Fruit fly (Drosophila melanogaster) whole organism, embryonic: ENCODE data around the gene Cortactin.

ENCODE experiments used
- Atf3 ChIP-seq: fragments of 200-800 bp; sonication (Bioruptor generic); optimal IDR thresholded peaks from 3 replicates; lab custom pipeline; 2016; ENCODE audit warnings: missing biosample characterization, missing genetic modification characterization
- C15 ChIP-seq: fragments of 200-800 bp; sonication (Bioruptor generic); IDR thresholded peaks from 3 replicates; pipeline ENCODE4 v1.3.6; 2022; ENCODE audit warnings: missing biosample characterization, missing genetic modification characterization
- CG10267 ChIP-seq: fragments of 200-800 bp; sonication (Bioruptor generic); optimal IDR thresholded peaks from 2 replicates; lab custom pipeline; 2018; ENCODE audit warnings: missing biosample characterization, mild to moderate bottlenecking, missing genetic modification characterization, moderate library complexity
- CG12659 ChIP-seq: fragments of 200-800 bp; sonication (Bioruptor generic); optimal IDR thresholded peaks from 3 replicates; lab custom pipeline; 2017; ENCODE audit warnings: mild to moderate bottlenecking, missing biosample characterization, missing genetic modification reagents, missing genetic modification characterization
- CG13894 ChIP-seq: fragments of 200-800 bp; sonication (Bioruptor generic); optimal IDR thresholded peaks from 3 replicates; lab custom pipeline; 2018; ENCODE audit warnings: missing biosample characterization, mild to moderate bottlenecking, missing genetic modification characterization, moderate library complexity
- CG14710 ChIP-seq: fragments of 200-800 bp; sonication (Bioruptor generic); optimal IDR thresholded peaks from 3 replicates; lab custom pipeline; 2019; ENCODE audit warnings: missing biosample characterization, mild to moderate bottlenecking, missing genetic modification characterization, moderate library complexity
- CG14860 ChIP-seq: fragments of 200-800 bp; sonication (Bioruptor generic); IDR thresholded peaks from 3 replicates; pipeline ENCODE4 v1.3.6; 2022; ENCODE audit warnings: missing biosample characterization, missing genetic modification characterization; ENCODE audit not compliant: partially characterized antibody
- CG15073 ChIP-seq: fragments of 200-800 bp; sonication (Bioruptor generic); optimal IDR thresholded peaks from 2 replicates; lab custom pipeline; 2016; ENCODE audit warnings: missing biosample characterization, missing genetic modification characterization
- CG15269 ChIP-seq: fragments of 200-800 bp; sonication (Bioruptor generic); optimal IDR thresholded peaks from 2 replicates; lab custom pipeline; 2018; ENCODE audit warnings: missing biosample characterization, mild to moderate bottlenecking, missing genetic modification characterization, moderate library complexity
- CG1603 ChIP-seq: fragments of 200-800 bp; sonication (Bioruptor generic); optimal IDR thresholded peaks from 2 replicates; lab custom pipeline; 2019; ENCODE audit warnings: missing biosample characterization, mild to moderate bottlenecking, missing genetic modification characterization, moderate library complexity
- CG17361 ChIP-seq: fragments of 200-800 bp; sonication (Bioruptor generic); IDR thresholded peaks from 3 replicates; pipeline ENCODE4 v1.3.6; 2022; ENCODE audit warnings: missing biosample characterization, missing genetic modification characterization
- CG17829 ChIP-seq: fragments of 200-800 bp; optimal IDR thresholded peaks from 2 replicates; lab custom pipeline; 2019; ENCODE audit warnings: missing biosample characterization, mild to moderate bottlenecking, missing genetic modification characterization, moderate library complexity
- CG17912 ChIP-seq: fragments of 200-800 bp; sonication (Bioruptor generic); optimal IDR thresholded peaks from 2 replicates; lab custom pipeline; 2018; ENCODE audit warnings: missing biosample characterization, mild to moderate bottlenecking, missing genetic modification characterization
- CG30020 ChIP-seq: fragments of 200-800 bp; optimal IDR thresholded peaks from 2 replicates; lab custom pipeline; 2019; ENCODE audit warnings: missing biosample characterization, mild to moderate bottlenecking, missing genetic modification characterization, moderate library complexity
- CG31365 ChIP-seq: fragments of 200-800 bp; sonication (Bioruptor generic); optimal IDR thresholded peaks from 2 replicates; lab custom pipeline; 2018; ENCODE audit warnings: missing biosample characterization, mild to moderate bottlenecking, missing genetic modification characterization
- CG31388 ChIP-seq: fragments of 200-800 bp; sonication (Bioruptor generic); optimal IDR thresholded peaks from 2 replicates; lab custom pipeline; 2016; ENCODE audit warnings: missing biosample characterization, missing genetic modification characterization
- CG31441 ChIP-seq: fragments of 200-800 bp; sonication (Bioruptor generic); IDR thresholded peaks from 2 replicates; pipeline ENCODE4 v1.3.6; 2022; ENCODE audit warnings: missing biosample characterization, missing genetic modification characterization
- CG4617 ChIP-seq: fragments of 200-800 bp; sonication (Bioruptor generic); optimal IDR thresholded peaks from 3 replicates; lab custom pipeline; 2016; ENCODE audit warnings: missing biosample characterization, missing genetic modification characterization, borderline replicate concordance
- CG7987 ChIP-seq: fragments of 200-800 bp; sonication (Bioruptor generic); optimal IDR thresholded peaks from 2 replicates; lab custom pipeline; 2018; ENCODE audit warnings: missing biosample characterization, mild to moderate bottlenecking, missing genetic modification characterization, moderate library complexity
- CG8924 ChIP-seq: fragments of 200-800 bp; optimal IDR thresholded peaks from 3 replicates; lab custom pipeline; 2019; ENCODE audit warnings: missing biosample characterization, mild to moderate bottlenecking, missing genetic modification characterization, moderate library complexity
- CHES-1-like ChIP-seq: fragments of 200-800 bp; sonication (Bioruptor generic); optimal IDR thresholded peaks from 2 replicates; lab custom pipeline; 2016; ENCODE audit warnings: missing biosample characterization, missing genetic modification characterization
- Dbx ChIP-seq: fragments of 200-800 bp; sonication (Bioruptor generic); IDR thresholded peaks from 3 replicates; pipeline ENCODE4 v1.3.6; 2022; ENCODE audit warnings: missing biosample characterization, missing genetic modification characterization
- Deaf1 ChIP-seq: fragments of 200-800 bp; optimal IDR thresholded peaks from 3 replicates; lab custom pipeline; 2019; ENCODE audit warnings: missing biosample characterization, mild to moderate bottlenecking, missing genetic modification characterization, moderate library complexity
- ERR ChIP-seq: fragments of 200-800 bp; sonication (Bioruptor generic); optimal IDR thresholded peaks from 2 replicates; lab custom pipeline; 2016; ENCODE audit warnings: missing biosample characterization, missing genetic modification characterization
- Elba2 ChIP-seq: fragments of 200-800 bp; sonication (Bioruptor generic); optimal IDR thresholded peaks from 3 replicates; lab custom pipeline; 2016; ENCODE audit warnings: missing biosample characterization, missing genetic modification characterization
- Fer1 ChIP-seq: fragments of 200-800 bp; sonication (Bioruptor generic); optimal IDR thresholded peaks from 2 replicates; lab custom pipeline; 2017; ENCODE audit warnings: missing biosample characterization, mild to moderate bottlenecking, missing genetic modification characterization
- HHEX ChIP-seq: fragments of 200-800 bp; sonication (Bioruptor generic); optimal IDR thresholded peaks from 3 replicates; lab custom pipeline; 2017; ENCODE audit warnings: missing biosample characterization, mild to moderate bottlenecking, missing genetic modification characterization, missing genetic modification reagents
- HLHmδ ChIP-seq: fragments of 200-800 bp; sonication (Bioruptor generic); optimal IDR thresholded peaks from 2 replicates; lab custom pipeline; 2018; ENCODE audit warnings: missing biosample characterization, mild to moderate bottlenecking, missing genetic modification characterization, moderate library complexity
- HmgD ChIP-seq: fragments of 200-800 bp; sonication (Bioruptor generic); optimal IDR thresholded peaks from 3 replicates; lab custom pipeline; 2016; ENCODE audit warnings: missing biosample characterization, missing genetic modification characterization
- HmgZ ChIP-seq: fragments of 200-800 bp; sonication (Bioruptor generic); optimal IDR thresholded peaks from 2 replicates; lab custom pipeline; 2018; ENCODE audit warnings: missing biosample characterization, mild to moderate bottlenecking, missing genetic modification characterization
- NC2α ChIP-seq: fragments of 200-800 bp; sonication (Bioruptor generic); optimal IDR thresholded peaks from 2 replicates; lab custom pipeline; 2016; ENCODE audit warnings: missing biosample characterization, missing genetic modification characterization
- Nf-YC ChIP-seq: fragments of 200-800 bp; optimal IDR thresholded peaks from 3 replicates; lab custom pipeline; 2019; ENCODE audit warnings: missing biosample characterization, mild to moderate bottlenecking, missing genetic modification characterization, moderate library complexity
- Opbp ChIP-seq: fragments of 200-800 bp; sonication (Bioruptor generic); IDR thresholded peaks from 3 replicates; pipeline ENCODE4 v1.3.6; 2022; ENCODE audit warnings: missing biosample characterization, missing genetic modification characterization; ENCODE audit not compliant: partially characterized antibody
- Ravus ChIP-seq: fragments of 200-800 bp; sonication (Bioruptor generic); IDR thresholded peaks from 2 replicates; pipeline ENCODE4 v1.3.6; 2022; ENCODE audit warnings: missing biosample characterization, missing genetic modification characterization
- Side ChIP-seq: fragments of 200-800 bp; sonication (Bioruptor generic); optimal IDR thresholded peaks from 2 replicates; lab custom pipeline; 2016; ENCODE audit warnings: missing biosample characterization, missing genetic modification characterization
- Sry-δ ChIP-seq: fragments of 200-800 bp; sonication (Bioruptor generic); optimal IDR thresholded peaks from 2 replicates; lab custom pipeline; 2016; ENCODE audit warnings: missing biosample characterization, missing genetic modification characterization
- YL-1 ChIP-seq: fragments of 200-800 bp; sonication (Bioruptor generic); optimal IDR thresholded peaks from 3 replicates; lab custom pipeline; 2017; ENCODE audit warnings: missing biosample characterization, mild to moderate bottlenecking, missing genetic modification characterization
- bbx ChIP-seq: fragments of 200-800 bp; sonication (Bioruptor generic); IDR thresholded peaks from 2 replicates; pipeline ENCODE4 v1.3.6; 2022; ENCODE audit warnings: missing biosample characterization, missing genetic modification characterization; ENCODE audit not compliant: partially characterized antibody
- en ChIP-seq: fragments of 200-800 bp; sonication (Bioruptor generic); optimal IDR thresholded peaks from 2 replicates; lab custom pipeline; 2016; ENCODE audit warnings: missing biosample characterization, missing genetic modification characterization
- ewg ChIP-seq: fragments of 200-800 bp; sonication (Bioruptor generic); optimal IDR thresholded peaks from 3 replicates; lab custom pipeline; 2017; ENCODE audit warnings: mild to moderate bottlenecking, missing biosample characterization, missing genetic modification reagents, missing genetic modification characterization
- inv ChIP-seq: fragments of 200-800 bp; sonication (Bioruptor generic); IDR thresholded peaks from 2 replicates; pipeline ENCODE4 v1.3.6; 2022; ENCODE audit warnings: missing biosample characterization, missing genetic modification characterization; ENCODE audit not compliant: partially characterized antibody
- nerfin-2 ChIP-seq: fragments of 200-800 bp; sonication (Bioruptor generic); IDR thresholded peaks from 2 replicates; pipeline ENCODE4 v1.3.6; 2022; ENCODE audit warnings: missing biosample characterization, missing genetic modification characterization; ENCODE audit not compliant: partially characterized antibody
- sug ChIP-seq: fragments of 200-800 bp; optimal IDR thresholded peaks from 2 replicates; lab custom pipeline; 2019; ENCODE audit warnings: missing biosample characterization, mild to moderate bottlenecking, missing genetic modification characterization, moderate library complexity
- tx ChIP-seq: fragments of 200-800 bp; sonication (Bioruptor generic); optimal IDR thresholded peaks from 2 replicates; lab custom pipeline; 2016; ENCODE audit warnings: missing biosample characterization, missing genetic modification characterization
- unc-4 ChIP-seq: fragments of 200-800 bp; sonication (Bioruptor generic); IDR thresholded peaks from 2 replicates; pipeline ENCODE4 v1.3.6; 2022; ENCODE audit warnings: missing biosample characterization, missing genetic modification characterization; ENCODE audit not compliant: partially characterized antibody
- wor ChIP-seq: fragments of 200-800 bp; sonication (Bioruptor generic); IDR thresholded peaks from 2 replicates; pipeline ENCODE4 v1.3.6; 2022; ENCODE audit warnings: missing biosample characterization, missing genetic modification characterization
- yki ChIP-seq: fragments of >200 bp; optimal IDR thresholded peaks from 3 replicates; lab custom pipeline; 2018
- zfh1 ChIP-seq: fragments of 200-800 bp; sonication (Bioruptor generic); IDR thresholded peaks from 3 replicates; pipeline ENCODE4 v1.3.6; 2022; ENCODE audit warnings: missing biosample characterization, missing genetic modification characterization

Cortactin gene

DNA sequence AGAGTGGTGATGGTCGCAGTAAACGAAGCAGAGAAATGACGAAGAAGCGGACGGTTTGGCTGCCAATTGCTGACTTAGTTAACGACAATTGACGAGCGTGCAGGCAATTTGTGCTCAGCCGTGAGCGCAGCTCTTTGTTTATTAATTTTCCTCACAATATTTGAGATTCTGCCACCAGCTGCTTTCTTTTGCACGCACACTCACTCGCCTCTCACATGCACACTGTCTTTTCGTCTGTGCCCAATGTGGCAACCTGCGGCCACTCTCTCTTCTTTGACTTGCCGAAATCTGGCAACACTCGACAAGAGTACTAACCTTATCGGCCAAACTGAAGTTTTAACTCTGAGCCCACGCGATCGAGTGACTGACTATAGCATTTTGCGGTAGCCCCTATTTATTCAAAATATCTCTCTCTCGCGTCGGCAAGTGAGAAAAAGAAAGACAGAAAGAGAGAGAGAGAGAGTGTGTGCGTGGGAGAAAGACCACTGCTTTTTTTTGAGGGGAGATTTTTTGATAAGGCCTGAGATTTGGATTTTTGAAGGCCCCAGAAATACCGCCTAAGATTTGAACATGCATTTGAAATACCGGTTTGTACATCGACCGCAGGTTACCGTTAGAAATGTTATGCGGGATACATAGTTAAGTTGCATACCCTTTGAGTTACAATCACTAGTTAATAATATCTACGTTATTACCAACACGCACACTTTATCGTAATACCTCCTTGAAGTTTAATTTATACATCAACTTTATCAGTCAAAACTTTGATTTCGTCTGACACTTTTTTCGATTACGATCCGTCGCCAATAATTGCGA lies 3.6 kb downstream of the Cortactin start, which contains the start of gene Mvl (continued):
- TF ChIP-seq wor (GFP tag; lab: Robert Waterston, UW): no peak
- peak; percentile 22 for TF ChIP-seq CG8924 (tag; lab: Kevin White, UChicago)
- no peak for TF ChIP-seq Atf3 (GFP tag; lab: Kevin White, UChicago)
- TF ChIP-seq CG14710: peak; percentile 34
- TF ChIP-seq Sry-δ (GFP tag; lab: Kevin White, UChicago): peak; percentile 38
- TF ChIP-seq CG4617 (GFP tag; lab: Kevin White, UChicago): peak; percentile 62
- peak; percentile 82 for TF ChIP-seq ewg (GFP tag; lab: Kevin White, UChicago)
- 0 out of 3 replicates have a peak, but pooled peaks have one; percentile 17 for TF ChIP-seq CG17361 (GFP tag; lab: Robert Waterston, UW)
- TF ChIP-seq zfh1 (GFP tag; lab: Robert Waterston, UW): 0 out of 3 replicates have a peak, but pooled peaks have one; percentile 21
- TF ChIP-seq CG15073 (GFP tag; lab: Kevin White, UChicago): no peak
- peak; percentile 29 for TF ChIP-seq Fer1
- no peak for TF ChIP-seq unc-4
- TF ChIP-seq C15 (GFP tag; lab: Robert Waterston, UW): no peak
- TF ChIP-seq CG31365 (tag; lab: Kevin White, UChicago): peak; percentile 2
- peak; percentile 53 for TF ChIP-seq yki (lab: Kevin White, UChicago)
- no peak for TF ChIP-seq Elba2 (GFP tag; lab: Kevin White, UChicago)
- peak; percentile 38; the same call in 1 of the 2 replicates for TF ChIP-seq bbx
- TF ChIP-seq CG14860 (GFP tag; lab: Robert Waterston, UW): 0 out of 3 replicates have a peak, but pooled peaks have one; percentile 25
- TF ChIP-seq nerfin-2 (GFP tag; lab: Robert Waterston, UW): peak; percentile 43; the same call in 1 of the 2 replicates
- TF ChIP-seq CG31441 (GFP tag; lab: Robert Waterston, UW): no peak
- peak; percentile 34 for TF ChIP-seq CG10267 (tag; lab: Kevin White, UChicago)
- peak; percentile 25 for TF ChIP-seq Side (GFP tag; lab: Kevin White, UChicago)
- no peak for TF ChIP-seq CG15269 (tag; lab: Kevin White, UChicago)
- peak; percentile 96 for TF ChIP-seq CG13894 (tag; lab: Kevin White, UChicago)
- TF ChIP-seq en (GFP tag; lab: Kevin White, UChicago): no peak
- no peak for TF ChIP-seq NC2α (GFP tag; lab: Kevin White, UChicago)
- peak; percentile 81 for TF ChIP-seq HmgZ (tag; lab: Kevin White, UChicago)
- TF ChIP-seq CHES-1-like (GFP tag; lab: Kevin White, UChicago): peak; percentile 5
- peak; percentile 23 for TF ChIP-seq CG17912
- 0 out of 3 replicates have a peak, but pooled peaks have one; percentile 54 for TF ChIP-seq Opbp (GFP tag; lab: Robert Waterston, UW)
- TF ChIP-seq CG30020 (tag; lab: Kevin White, UChicago): peak; percentile 3
- peak; percentile 58 for TF ChIP-seq CG1603 (tag; lab: Kevin White, UChicago)
- TF ChIP-seq Deaf1 (tag; lab: Kevin White, UChicago): peak; percentile 38
- TF ChIP-seq CG12659 (GFP tag; lab: Kevin White, UChicago): peak; percentile 39
- peak; percentile 66 for TF ChIP-seq CG17829 (tag; lab: Kevin White, UChicago)
- peak; percentile 19 for TF ChIP-seq tx (GFP tag; lab: Kevin White, UChicago)
- no peak for TF ChIP-seq CG31388 (GFP tag; lab: Kevin White, UChicago)
- no peak for TF ChIP-seq HHEX (GFP tag; lab: Kevin White, UChicago)
- peak; percentile 43 for TF ChIP-seq HLHmδ (GFP tag; lab: Kevin White, UChicago)
- 0 out of 3 replicates have a peak, but pooled peaks have one; percentile 9 for TF ChIP-seq Dbx (GFP tag; lab: Robert Waterston, UW)
- TF ChIP-seq Nf-YC: peak; percentile 12
- 0 out of 2 replicates have a peak, but pooled peaks have one; percentile 15 for TF ChIP-seq inv (GFP tag; lab: Robert Waterston, UW)
- peak; percentile 72 for TF ChIP-seq HmgD
- peak; percentile 78 for TF ChIP-seq CG7987 (GFP tag; lab: Kevin White, UChicago)
- no peak; the same call in 1 of the 2 replicates for TF ChIP-seq Ravus
- TF ChIP-seq ERR (GFP tag; lab: Kevin White, UChicago): peak; percentile 8
- peak; percentile 22 for TF ChIP-seq YL-1
- TF ChIP-seq sug (tag; lab: Kevin White, UChicago): peak; percentile 62
